Worm (Caenorhabditis elegans): Measurements from ENCODE around the gene clec-223.

The clec-223 gene

ce11 chrV:11308346-11308745 lies 35.4 kb downstream of the clec-223 start, which contains the start of gene snf-11:
TSS of gene snf-11 (minus strand) at chrV:11308446.
- no peak for TF ChIP-seq elt-3 (tag; optimal IDR thresholded peaks at IDR 0.05)
- TF ChIP-seq pha-4 (tag; optimal IDR thresholded peaks at IDR 0.05), result no peak
- no peak for TF ChIP-seq ceh-43 (GFP tag; optimal IDR thresholded peaks at IDR 0.05)
- TF ChIP-seq nhr-237 (tag; optimal IDR thresholded peaks at IDR 0.05), result no peak
- TF ChIP-seq zip-8 (tag; optimal IDR thresholded peaks at IDR 0.05), result no peak
- TF ChIP-seq ceh-83 (GFP tag; optimal IDR thresholded peaks at IDR 0.05), result no peak
- no peak for TF ChIP-seq mab-5 (tag; optimal IDR thresholded peaks at IDR 0.05)
- no peak for TF ChIP-seq hlh-1 (tag; optimal IDR thresholded peaks at IDR 0.05)
- no peak for TF ChIP-seq lin-13 (tag; optimal IDR thresholded peaks at IDR 0.05)
- TF ChIP-seq mls-2 (tag; optimal IDR thresholded peaks at IDR 0.05), result no peak
- TF ChIP-seq ham-2 (GFP tag; optimal IDR thresholded peaks at IDR 0.05), result no peak

- TF ChIP-seq pha-4 (tag; optimal IDR thresholded peaks at IDR 0.05) (no peak), sem-2 (GFP tag; optimal IDR thresholded peaks at IDR 0.05) (no peak), cnd-1 (tag; optimal IDR thresholded peaks at IDR 0.05) (no peak), mep-1 (tag; optimal IDR thresholded peaks at IDR 0.05) (no peak), flh-1 (GFP tag; optimal IDR thresholded peaks at IDR 0.05) (no peak), unc-120 (tag; optimal IDR thresholded peaks at IDR 0.05; ENCODE audit: poor library complexity, severe bottlenecking) (peak; percentile 66), unc-62 (GFP tag; optimal IDR thresholded peaks at IDR 0.05) (peak; percentile 79), lin-32 (GFP tag; optimal IDR thresholded peaks at IDR 0.05) (no peak), hlh-1 (tag; optimal IDR thresholded peaks at IDR 0.05) (peak; percentile 64)
Measured at ce11 chrV:11308915-11309314, 36.0 kb downstream of the clec-223 start.

ce11 chrV:11311013-11311472 lies 38.1 kb downstream of the clec-223 start, which contains the start of gene T03F7.7:
TSS of gene T03F7.7 (plus strand) at chrV:11311422.
- TF ChIP-seq ham-2 (GFP tag; optimal IDR thresholded peaks at IDR 0.05), result no peak
- no peak for TF ChIP-seq elt-3 (tag; optimal IDR thresholded peaks at IDR 0.05)
- no peak for TF ChIP-seq tbx-8 (GFP tag; optimal IDR thresholded peaks at IDR 0.05)
- TF ChIP-seq mep-1 (tag; optimal IDR thresholded peaks at IDR 0.05), result no peak
- TF ChIP-seq elt-1 (tag; optimal IDR thresholded peaks at IDR 0.05; ENCODE audit: borderline replicate concordance, insufficient read depth), result no peak
- TF ChIP-seq unc-62 (GFP tag; optimal IDR thresholded peaks at IDR 0.05), result no peak
- no peak for TF ChIP-seq mab-5 (tag; optimal IDR thresholded peaks at IDR 0.05)
- no peak for TF ChIP-seq nhr-12 (tag; optimal IDR thresholded peaks at IDR 0.05)
- no peak for TF ChIP-seq drap-1 (GFP tag; optimal IDR thresholded peaks at IDR 0.05)
- TF ChIP-seq lin-32 (GFP tag; optimal IDR thresholded peaks at IDR 0.05), result no peak
- TF ChIP-seq sem-2 (GFP tag; optimal IDR thresholded peaks at IDR 0.05), result no peak
- TF ChIP-seq ces-1 (GFP tag; optimal IDR thresholded peaks at IDR 0.05), result no peak

ce11 chrV:11312904-11313303 lies 40.0 kb downstream of the clec-223 start:
- TF ChIP-seq lin-13 (tag; optimal IDR thresholded peaks at IDR 0.05) (no peak), bed-3 (GFP tag; optimal IDR thresholded peaks at IDR 0.05) (no peak), mls-2 (tag; optimal IDR thresholded peaks at IDR 0.05) (no peak), pha-4 (tag; optimal IDR thresholded peaks at IDR 0.05) (no peak), drap-1 (GFP tag; optimal IDR thresholded peaks at IDR 0.05) (no peak), blmp-1 (tag; optimal IDR thresholded peaks at IDR 0.05) (no peak), tbx-8 (GFP tag; optimal IDR thresholded peaks at IDR 0.05) (no peak), lin-32 (GFP tag; optimal IDR thresholded peaks at IDR 0.05) (no peak), nhr-2 (tag; optimal IDR thresholded peaks at IDR 0.05) (no peak), nhr-237 (tag; optimal IDR thresholded peaks at IDR 0.05) (no peak)

ce11 chrV:11314025-11314880 lies 41.3 kb downstream of the clec-223 start:
- TF ChIP-seq ceh-43 (GFP tag; optimal IDR thresholded peaks at IDR 0.05) (peak; percentile 98), bed-3 (GFP tag; optimal IDR thresholded peaks at IDR 0.05) (peak; percentile 98), ceh-83 (GFP tag; optimal IDR thresholded peaks at IDR 0.05) (peak; percentile 100), ztf-11 (tag; optimal IDR thresholded peaks at IDR 0.05) (peak; percentile 98), blmp-1 (tag; optimal IDR thresholded peaks at IDR 0.05) (peak; percentile 77), flh-1 (GFP tag; optimal IDR thresholded peaks at IDR 0.05) (peak; percentile 98), nhr-2 (tag; optimal IDR thresholded peaks at IDR 0.05) (peak; percentile 27), nhr-237 (tag; optimal IDR thresholded peaks at IDR 0.05) (peak; percentile 63), lin-32 (GFP tag; optimal IDR thresholded peaks at IDR 0.05) (peak; percentile 100), sem-2 (GFP tag; optimal IDR thresholded peaks at IDR 0.05) (peak; percentile 98), zip-8 (tag; optimal IDR thresholded peaks at IDR 0.05) (no peak), mep-1 (tag; optimal IDR thresholded peaks at IDR 0.05) (peak; percentile 94), ces-1 (GFP tag; optimal IDR thresholded peaks at IDR 0.05) (no peak), cnd-1 (tag; optimal IDR thresholded peaks at IDR 0.05) (peak; percentile 99), drap-1 (GFP tag; optimal IDR thresholded peaks at IDR 0.05) (peak; percentile 100), sptf-1 (tag; optimal IDR thresholded peaks at IDR 0.05) (peak; percentile 99), M03D4.4 (tag; optimal IDR thresholded peaks at IDR 0.05) (peak; percentile 99), mls-2 (tag; optimal IDR thresholded peaks at IDR 0.05) (peak; percentile 100), mab-5 (tag; optimal IDR thresholded peaks at IDR 0.05) (peak; percentile 74), hlh-1 (tag; optimal IDR thresholded peaks at IDR 0.05) (peak; percentile 96), ceh-39 (tag; optimal IDR thresholded peaks at IDR 0.05) (peak; percentile 52), unc-39 (tag; optimal IDR thresholded peaks at IDR 0.05) (peak; percentile 100), unc-62 (GFP tag; optimal IDR thresholded peaks at IDR 0.05) (peak; percentile 91), nhr-76 (tag; optimal IDR thresholded peaks at IDR 0.05) (peak; percentile 81), snpc-4 (tag; optimal IDR thresholded peaks at IDR 0.05) (no peak), ham-2 (GFP tag; optimal IDR thresholded peaks at IDR 0.05) (peak; percentile 99), nhr-12 (tag; optimal IDR thresholded peaks at IDR 0.05) (peak; percentile 89), lsy-2 (tag; optimal IDR thresholded peaks at IDR 0.05) (peak; percentile 75), tbx-8 (GFP tag; optimal IDR thresholded peaks at IDR 0.05) (peak; percentile 99), lin-13 (tag; optimal IDR thresholded peaks at IDR 0.05) (peak; percentile 95), elt-1 (tag; optimal IDR thresholded peaks at IDR 0.05; ENCODE audit: borderline replicate concordance, insufficient read depth) (peak; percentile 83), elt-3 (tag; optimal IDR thresholded peaks at IDR 0.05) (peak; percentile 91), pha-4 (tag; optimal IDR thresholded peaks at IDR 0.05) (peak; percentile 83)
